Worm (Caenorhabditis elegans): ENCODE measurements around the gene F56A8.4.
A peak's percentile ranks its signal among the peaks of the same experiment; 100 is the strongest.

F56A8.4 gene

ce11 chrIII:13256438-13256928 lies 6.6 kb upstream of the F56A8.4 start, which contains the start of gene F56A8.3 (continued):
- TF ChIP-seq efl-1 (optimal IDR thresholded peaks at IDR 0.05): peak; percentile 99 to 100
- peak; percentile 99 to 100 for TF ChIP-seq efl-1 (GFP tag; optimal IDR thresholded peaks at IDR 0.05 in 1 of 2)
- peak; percentile 50 for TF ChIP-seq isw-1 (GFP tag; IDR thresholded peaks at IDR 0.05)
- peak; percentile 41 for TF ChIP-seq blmp-1 (tag; optimal IDR thresholded peaks at IDR 0.05)
- peak in 1 of 6 experiments; percentile 26 for TF ChIP-seq elt-3 (tag; optimal IDR thresholded peaks at IDR 0.05)
- TF ChIP-seq egl-27 (tag; optimal IDR thresholded peaks at IDR 0.05): no peak
- peak; percentile 78 for TF ChIP-seq tbx-2 (tag; optimal IDR thresholded peaks at IDR 0.05)
- no peak for TF ChIP-seq C34B4.2 (tag; optimal IDR thresholded peaks at IDR 0.05)
- no peak for TF ChIP-seq ceh-88 (GFP tag; IDR thresholded peaks at IDR 0.05)
- TF ChIP-seq C04F5.9 (tag; optimal IDR thresholded peaks at IDR 0.05): no peak
- no peak for TF ChIP-seq nhr-11 (tag; optimal IDR thresholded peaks at IDR 0.05)
- no peak for TF ChIP-seq fkh-8 (tag; optimal IDR thresholded peaks at IDR 0.05)
- TF ChIP-seq C16A3.4 (tag; optimal IDR thresholded peaks at IDR 0.05): peak; percentile 75
- peak; percentile 47 for TF ChIP-seq F16B12.6 (tag; optimal IDR thresholded peaks at IDR 0.05)
- TF ChIP-seq ama-1 (optimal IDR thresholded peaks at IDR 0.05): peak; percentile 49

ce11 chrIII:13258163-13258562 lies 4.9 kb upstream of the F56A8.4 start:
- TF ChIP-seq lin-39 (tag; optimal IDR thresholded peaks at IDR 0.05) (no peak), F16B12.6 (tag; optimal IDR thresholded peaks at IDR 0.05) (peak; percentile 19), swsn-7 (tag; optimal IDR thresholded peaks at IDR 0.05) (peak; percentile 43), nhr-71 (tag; optimal IDR thresholded peaks at IDR 0.05) (peak; percentile 39), irx-1 (tag; optimal IDR thresholded peaks at IDR 0.05) (no peak), lin-35 (GFP tag; optimal IDR thresholded peaks at IDR 0.05) (peak in 1 of 2 experiments; percentile 63), isw-1 (GFP tag; IDR thresholded peaks at IDR 0.05) (peak; percentile 5; the same call in 1 of the 2 replicates), ztf-11 (tag; optimal IDR thresholded peaks at IDR 0.05) (peak in 1 of 2 experiments; percentile 58), lir-3 (tag; optimal IDR thresholded peaks at IDR 0.05; ENCODE audit: poor library complexity) (no peak), lsy-2 (tag; optimal IDR thresholded peaks at IDR 0.05) (peak in 1 of 2 experiments; percentile 29), efl-1 (optimal IDR thresholded peaks at IDR 0.05) (peak; percentile 45 to 57), efl-1 (GFP tag; optimal IDR thresholded peaks at IDR 0.05 in 1 of 2) (peak in 1 of 2 experiments; percentile 28), ceh-82 (tag; optimal IDR thresholded peaks at IDR 0.05) (peak in 2 of 3 experiments; percentile 10 to 27), fkh-8 (tag; optimal IDR thresholded peaks at IDR 0.05) (peak; percentile 67), nhr-47 (tag; optimal IDR thresholded peaks at IDR 0.05) (peak; percentile 31), dpl-1 (GFP tag; optimal IDR thresholded peaks at IDR 0.05) (peak in 1 of 3 experiments; percentile 42), C34B4.2 (tag; optimal IDR thresholded peaks at IDR 0.05) (no peak), lin-14 (GFP tag; optimal IDR thresholded peaks at IDR 0.05) (peak; percentile 71), dsc-1 (tag; optimal IDR thresholded peaks at IDR 0.05) (peak; percentile 17), unc-98 (GFP tag; IDR thresholded peaks at IDR 0.05) (no peak), snu-23 (GFP tag; optimal IDR thresholded peaks at IDR 0.05) (peak; percentile 34), tbx-2 (tag; optimal IDR thresholded peaks at IDR 0.05) (peak; percentile 14), unc-86 (tag; optimal IDR thresholded peaks at IDR 0.05) (peak; percentile 37)

- TF ChIP-seq pqm-1 (tag; optimal IDR thresholded peaks at IDR 0.05): no peak
- no peak for TF ChIP-seq mab-9 (GFP tag; IDR thresholded peaks at IDR 0.05)
- no peak for TF ChIP-seq egl-27 (tag; optimal IDR thresholded peaks at IDR 0.05)
- TF ChIP-seq dpl-1 (GFP tag; optimal IDR thresholded peaks at IDR 0.05): peak in 2 of 3 experiments; percentile 19 to 24
- no peak for TF ChIP-seq hlh-17 (GFP tag; optimal IDR thresholded peaks at IDR 0.05; ENCODE audit: borderline replicate concordance)
- TF ChIP-seq pag-3 (tag; optimal IDR thresholded peaks at IDR 0.05; ENCODE audit: borderline replicate concordance, insufficient read depth): no peak
- peak; percentile 46 for TF ChIP-seq snu-23 (GFP tag; optimal IDR thresholded peaks at IDR 0.05)
- TF ChIP-seq unc-30 (tag; optimal IDR thresholded peaks at IDR 0.05): no peak
- TF ChIP-seq C34B4.2 (tag; optimal IDR thresholded peaks at IDR 0.05): no peak
- TF ChIP-seq fkh-4 (tag; optimal IDR thresholded peaks at IDR 0.05; ENCODE audit: borderline replicate concordance): no peak
- TF ChIP-seq mdl-1 (tag; optimal IDR thresholded peaks at IDR 0.05): no peak
- TF ChIP-seq efl-1 (optimal IDR thresholded peaks at IDR 0.05): peak; percentile 39 to 57
- peak; percentile 41 to 91 for TF ChIP-seq efl-1 (GFP tag; optimal IDR thresholded peaks at IDR 0.05 in 1 of 2)
- TF ChIP-seq aly-2 (tag; optimal IDR thresholded peaks at IDR 0.05): no peak
- TF ChIP-seq vab-15 (tag; optimal IDR thresholded peaks at IDR 0.05): no peak
- peak; percentile 6 to 16 for TF ChIP-seq lin-35 (GFP tag; optimal IDR thresholded peaks at IDR 0.05)
- no peak for TF ChIP-seq lin-13 (GFP tag; optimal IDR thresholded peaks at IDR 0.05)
- no peak for TF ChIP-seq C04F5.9 (tag; optimal IDR thresholded peaks at IDR 0.05)
- peak; percentile 20 for TF ChIP-seq nhr-20 (tag; optimal IDR thresholded peaks at IDR 0.05)
- peak; percentile 61 for TF ChIP-seq rnt-1 (tag; optimal IDR thresholded peaks at IDR 0.05)
- no peak for TF ChIP-seq fos-1 (tag; optimal IDR thresholded peaks at IDR 0.05)
- TF ChIP-seq unc-130 (tag; optimal IDR thresholded peaks at IDR 0.05): peak; percentile 13
- TF ChIP-seq sup-37 (GFP tag; optimal IDR thresholded peaks at IDR 0.05): no peak
- TF ChIP-seq nhr-47 (tag; optimal IDR thresholded peaks at IDR 0.05): no peak
- TF ChIP-seq lin-15B (tag; optimal IDR thresholded peaks at IDR 0.05): no peak
Observed at ce11 chrIII:13258752-13259151, 4.3 kb upstream of the F56A8.4 start.
